Worm (Caenorhabditis elegans) whole organism, young adult: ENCODE results near the gene srsx-5.
A peak's percentile ranks its signal among the peaks of the same experiment; 100 is the strongest.

Experiments
- F10E7.11 ChIP-seq: sonication (generic microtip); optimal IDR thresholded peaks from 2 replicates; lab custom pipeline; 2017; ENCODE audit warnings: mild to moderate bottlenecking, missing genetic modification characterization, moderate library complexity, missing compliant biosample characterization
- F23B12.7 ChIP-seq: sonication (generic microtip); optimal IDR thresholded peaks from 2 replicates; lab custom pipeline; 2017; ENCODE audit warnings: missing genetic modification characterization, mild to moderate bottlenecking, missing compliant biosample characterization, antibody characterized with exemption, moderate library complexity; ENCODE audit not compliant: insufficient read depth
- F39B2.1 ChIP-seq: fragments of 200-800 bp; sonication (Bioruptor generic); IDR thresholded peaks from 2 replicates; pipeline ENCODE4 v1.3.6; 2022; ENCODE audit warnings: missing genetic modification reagents, missing genetic modification characterization, missing compliant biosample characterization
- F55B11.4 ChIP-seq: sonication (generic microtip); optimal IDR thresholded peaks from 2 replicates; lab custom pipeline; 2016; ENCODE audit warnings: missing compliant biosample characterization, missing genetic modification characterization, borderline replicate concordance; ENCODE audit not compliant: insufficient read depth
- akir-1 ChIP-seq: fragments of 200-800 bp; sonication (Bioruptor generic); optimal IDR thresholded peaks from 2 replicates; lab custom pipeline; 2018; ENCODE audit warnings: mild to moderate bottlenecking, missing genetic modification characterization, moderate library complexity, missing compliant biosample characterization
- athp-1 ChIP-seq: sonication (generic microtip); optimal IDR thresholded peaks from 2 replicates; lab custom pipeline; 2017; ENCODE audit warnings: mild to moderate bottlenecking, missing genetic modification characterization, missing compliant biosample characterization
- bed-1 ChIP-seq: fragments of 200-800 bp; sonication (Bioruptor generic); IDR thresholded peaks from 2 replicates; pipeline ENCODE4 v1.3.6; 2022; ENCODE audit warnings: missing genetic modification reagents, missing genetic modification characterization, missing compliant biosample characterization
- cebp-2 ChIP-seq: fragments of 200-800 bp; sonication (Bioruptor generic); IDR thresholded peaks from 2 replicates; pipeline ENCODE4 v1.3.6; 2022; ENCODE audit warnings: missing genetic modification characterization, missing compliant biosample characterization
- chd-7 ChIP-seq: sonication (generic microtip); optimal IDR thresholded peaks from 2 replicates; lab custom pipeline; 2016; ENCODE audit warnings: mild to moderate bottlenecking, missing genetic modification characterization, moderate library complexity, missing compliant biosample characterization
- dpl-1 ChIP-seq: fragments of 150-350 bp; optimal IDR thresholded peaks from 2 replicates; lab custom pipeline; 2014; ENCODE audit warnings: missing biosample characterization, missing genetic modification reagents, missing genetic modification characterization
- efl-1 ChIP-seq: fragments of 150-350 bp; optimal IDR thresholded peaks from 2 replicates; lab custom pipeline; 2014; ENCODE audit warnings: missing biosample characterization, missing genetic modification reagents, missing genetic modification characterization
- ets-4 ChIP-seq: fragments of 200-800 bp; sonication (Bioruptor generic); optimal IDR thresholded peaks from 2 replicates; lab custom pipeline; 2018; ENCODE audit warnings: mild to moderate bottlenecking, missing genetic modification characterization, missing compliant biosample characterization
- hlh-26 ChIP-seq: fragments of 200-800 bp; sonication (Bioruptor generic); conservative IDR thresholded peaks from 2 replicates; pipeline ENCODE4 v1.3.6; 2022; ENCODE audit warnings: missing genetic modification reagents, missing genetic modification characterization, missing compliant biosample characterization
- hmg-1.2 ChIP-seq: fragments of 200-800 bp; sonication (Bioruptor generic); IDR thresholded peaks from 2 replicates; pipeline ENCODE4 v1.3.6; 2022; ENCODE audit warnings: missing genetic modification reagents, missing genetic modification characterization, missing compliant biosample characterization
- hrde-1 ChIP-seq: sonication (generic microtip); optimal IDR thresholded peaks from 2 replicates; lab custom pipeline; 2016; ENCODE audit warnings: missing genetic modification characterization, mild to moderate bottlenecking, missing compliant biosample characterization, moderate library complexity, missing genotype, missing genetic modification reagents, borderline replicate concordance
- let-607 ChIP-seq, 2 experiments: fragments of 200-800 bp in 1 of 2; sonication (Bioruptor generic) in 1 of 2; sonication (generic microtip) in 1 of 2; optimal IDR thresholded peaks; 2 replicates each; lab custom pipeline; 2016 to 2018; ENCODE audit warnings: mild to moderate bottlenecking in 2 of 2, missing compliant biosample characterization in 2 of 2, missing genetic modification characterization in 2 of 2, moderate library complexity in 2 of 2, missing genotype in 1 of 2
- lin-35 ChIP-seq, 3 experiments: fragments of 150-350 bp in 2 of 3; sonication (generic microtip) in 1 of 3; optimal IDR thresholded peaks; 2 replicates each; lab custom pipeline; 2014 to 2018; ENCODE audit warnings: missing biosample characterization in 3 of 3, missing genetic modification characterization in 3 of 3, missing genetic modification reagents in 3 of 3
- madf-3 ChIP-seq: fragments of 200-800 bp; sonication (Bioruptor generic); IDR thresholded peaks from 2 replicates; pipeline ENCODE4 v1.3.6; 2022; ENCODE audit warnings: missing genetic modification reagents, missing genetic modification characterization, missing compliant biosample characterization
- madf-6 ChIP-seq: fragments of 200-800 bp; sonication (Bioruptor generic); IDR thresholded peaks from 2 replicates; pipeline ENCODE4 v1.3.6; 2022; ENCODE audit warnings: missing genetic modification reagents, missing genetic modification characterization, missing compliant biosample characterization
- mes-4 ChIP-seq: sonication (generic microtip); optimal IDR thresholded peaks from 2 replicates; lab custom pipeline; 2016; ENCODE audit warnings: missing genotype, missing genetic modification characterization, missing compliant biosample characterization
- mxl-1 ChIP-seq: sonication (generic microtip); optimal IDR thresholded peaks from 2 replicates; lab custom pipeline; 2016; ENCODE audit warnings: missing genetic modification characterization, missing compliant biosample characterization
- nfya-1 ChIP-seq: sonication (generic microtip); optimal IDR thresholded peaks from 2 replicates; lab custom pipeline; 2017; ENCODE audit warnings: antibody characterized with exemption, missing compliant biosample characterization, missing genetic modification characterization, borderline replicate concordance; ENCODE audit not compliant: insufficient read depth
- nhr-90 ChIP-seq: sonication (generic microtip); optimal IDR thresholded peaks from 2 replicates; lab custom pipeline; 2016; ENCODE audit warnings: missing genotype, mild to moderate bottlenecking, missing genetic modification characterization, missing compliant biosample characterization
- pha-4 ChIP-seq: fragments of 150-350 bp; sonication (generic microtip); optimal IDR thresholded peaks from 2 replicates; lab custom pipeline; 2014; ENCODE audit warnings: missing biosample characterization, missing genetic modification reagents, missing genetic modification characterization
- rec-8 ChIP-seq, 2 experiments: sonication (generic microtip); optimal IDR thresholded peaks; 2 replicates each; lab custom pipeline; 2016; ENCODE audit warnings: mild to moderate bottlenecking in 2 of 2, missing genetic modification characterization in 2 of 2, missing genetic modification reagents in 2 of 2, missing genotype in 2 of 2, missing biosample characterization in 1 of 2, missing compliant biosample characterization in 1 of 2, moderate library complexity in 1 of 2
- snpc-4 ChIP-seq, 5 experiments: fragments of 150-350 bp in 1 of 5; sonication (generic microtip) in 4 of 5; optimal IDR thresholded peaks; 2 replicates each; lab custom pipeline; 2014 to 2018; ENCODE audit warnings: missing genetic modification characterization in 5 of 5, missing biosample characterization in 3 of 5, antibody characterized with exemption in 2 of 5, mild to moderate bottlenecking in 2 of 5, missing compliant biosample characterization in 2 of 5, missing genotype in 2 of 5, moderate library complexity in 2 of 5, missing genetic modification reagents in 1 of 5
- unc-62 ChIP-seq: fragments of 150-350 bp; optimal IDR thresholded peaks from 2 replicates; lab custom pipeline; 2014; ENCODE audit warnings: missing biosample characterization, missing genetic modification reagents, missing genetic modification characterization
- zfh-2 ChIP-seq: fragments of 200-800 bp; sonication (Bioruptor generic); conservative IDR thresholded peaks from 2 replicates; pipeline ENCODE4 v1.3.6; 2022; ENCODE audit warnings: missing genetic modification reagents, missing genetic modification characterization, missing compliant biosample characterization
- ztf-22 ChIP-seq: fragments of 200-800 bp; sonication (Bioruptor generic); optimal IDR thresholded peaks from 2 replicates; lab custom pipeline; 2018; ENCODE audit warnings: mild to moderate bottlenecking, missing genetic modification characterization, moderate library complexity, missing compliant biosample characterization
- ztf-26 ChIP-seq: sonication (generic microtip); optimal IDR thresholded peaks from 2 replicates; lab custom pipeline; 2017; ENCODE audit warnings: missing genetic modification characterization, missing compliant biosample characterization
- ztf-28 ChIP-seq: fragments of 200-800 bp; sonication (Bioruptor generic); IDR thresholded peaks from 2 replicates; pipeline ENCODE4 v1.3.6; 2022; ENCODE audit warnings: missing genetic modification reagents, missing genetic modification characterization, missing compliant biosample characterization
- ztf-6 ChIP-seq: fragments of 200-800 bp; sonication (Bioruptor generic); IDR thresholded peaks from 2 replicates; pipeline ENCODE4 v1.3.6; 2022; ENCODE audit warnings: missing genetic modification reagents, missing genetic modification characterization, missing compliant biosample characterization

The srsx-5 gene

DNA sequence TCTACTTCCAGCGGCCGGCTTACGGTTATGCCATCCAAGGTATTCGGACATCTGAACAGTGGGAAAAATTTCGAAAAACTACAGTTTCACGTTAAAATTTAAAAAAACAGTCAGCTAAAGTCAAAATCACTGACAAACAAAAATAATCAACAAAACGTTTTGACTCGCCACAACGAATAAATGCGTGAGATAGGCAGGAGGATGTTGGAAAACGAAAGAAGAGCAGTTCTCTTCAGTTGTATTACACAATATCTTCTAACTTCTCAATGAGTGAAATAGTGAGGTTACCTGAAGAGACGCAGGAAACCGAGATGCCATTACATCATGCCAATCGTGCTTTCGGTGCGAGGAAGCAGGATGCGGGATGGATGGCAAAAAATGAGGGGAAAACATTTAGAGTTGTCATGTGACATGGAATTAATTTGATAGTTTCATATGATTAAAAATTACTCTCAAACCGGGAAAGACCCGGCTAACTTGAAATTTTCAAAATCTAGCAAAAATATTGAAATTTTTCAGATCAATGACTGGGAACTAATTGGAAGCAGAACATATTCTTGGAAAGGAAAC lies 34.9 kb upstream of the srsx-5 start, which contains the start of gene F40A3.6:
TSS of gene F40A3.6 (minus strand) at position 51 of the 570 bp plus-strand sequence.
- TF ChIP-seq dpl-1 (GFP tag; lab: Kevin White, UChicago) (no peak), hmg-1.2 (peak; percentile 22; the same call in 1 of the 2 replicates)

- no peak for TF ChIP-seq ztf-26
- TF ChIP-seq madf-6 (GFP tag; lab: Robert Waterston, UW) = no peak
- TF ChIP-seq zfh-2 (GFP tag; lab: Robert Waterston, UW) = no peak
- no peak for TF ChIP-seq athp-1 (tag; lab: Kevin White, UChicago)
- no peak for TF ChIP-seq snpc-4 (GFP tag; optimal IDR thresholded peaks at IDR 0.05; lab: Kevin White, UChicago)
- TF ChIP-seq snpc-4 (tag; optimal IDR thresholded peaks at IDR 0.05; lab: Kevin White, UChicago) = no peak
- no peak for TF ChIP-seq bed-1 (GFP tag; lab: Robert Waterston, UW)
- TF ChIP-seq let-607 (tag; optimal IDR thresholded peaks at IDR 0.05; lab: Kevin White, UChicago) = no peak
- no peak for TF ChIP-seq madf-3
- no peak for TF ChIP-seq ztf-6 (GFP tag; lab: Robert Waterston, UW)
- TF ChIP-seq ets-4 (GFP tag; lab: Kevin White, UChicago) = no peak
- no peak for TF ChIP-seq F23B12.7 (tag; lab: Kevin White, UChicago)
- TF ChIP-seq hlh-26 = no peak
- no peak for TF ChIP-seq pha-4 (tag; lab: Kevin White, UChicago)
- TF ChIP-seq rec-8 (tag; optimal IDR thresholded peaks at IDR 0.05; lab: Kevin White, UChicago) = no peak
- no peak for TF ChIP-seq nfya-1 (tag; lab: Kevin White, UChicago)
- TF ChIP-seq nhr-90 (tag; lab: Kevin White, UChicago) = no peak
- no peak for TF ChIP-seq F10E7.11 (tag; lab: Kevin White, UChicago)
- TF ChIP-seq F39B2.1 (GFP tag; lab: Robert Waterston, UW) = no peak
Observed at ce11 chrV:7899761-7900160, 29.0 kb upstream of the srsx-5 start, which contains the start of gene F40A3.7. Gene F40A3.7 (minus strand): TSS chrV:7899861.

ce11 chrV:7901222-7901621 lies 27.5 kb upstream of the srsx-5 start:
- TF ChIP-seq nfya-1 (tag; lab: Kevin White, UChicago) (no peak), ets-4 (GFP tag; lab: Kevin White, UChicago) (no peak), athp-1 (tag; lab: Kevin White, UChicago) (no peak), cebp-2 (GFP tag; lab: Robert Waterston, UW) (no peak), mes-4 (tag; lab: Kevin White, UChicago) (no peak), unc-62 (GFP tag; lab: Kevin White, UChicago) (no peak), hrde-1 (tag; lab: Kevin White, UChicago) (no peak)

- TF ChIP-seq ztf-22 (GFP tag; lab: Kevin White, UChicago) (no peak), chd-7 (tag; lab: Kevin White, UChicago) (no peak), bed-1 (GFP tag; lab: Robert Waterston, UW) (no peak), F55B11.4 (tag; lab: Kevin White, UChicago) (no peak), ztf-28 (GFP tag; lab: Robert Waterston, UW) (no peak), lin-35 (GFP tag; optimal IDR thresholded peaks at IDR 0.05; lab: Kevin White, UChicago) (no peak), akir-1 (GFP tag; lab: Kevin White, UChicago) (no peak), mxl-1 (tag; lab: Kevin White, UChicago) (no peak), efl-1 (no peak)
Observed at ce11 chrV:7904389-7904788, 24.4 kb upstream of the srsx-5 start.
